Fruit fly (Drosophila melanogaster) whole organism, embryonic: ENCODE results near the gene ich.

Experiments used
- Antp ChIP-seq: fragments of 200-800 bp; sonication (Bioruptor generic); optimal IDR thresholded peaks from 3 replicates; lab custom pipeline; 2016; ENCODE audit warnings: missing biosample characterization, missing genetic modification characterization
- Awh ChIP-seq: fragments of 200-800 bp; sonication (Bioruptor generic); IDR thresholded peaks from 2 replicates; pipeline ENCODE4, ENCODE4 v1.3.6; 2022; ENCODE audit warnings: missing biosample characterization, missing genetic modification characterization
- CG11085 ChIP-seq: fragments of 200-800 bp; sonication (Bioruptor generic); IDR thresholded peaks from 2 replicates; pipeline ENCODE4 v1.3.6; 2022; ENCODE audit warnings: missing biosample characterization, missing genetic modification characterization
- CG12299 ChIP-seq: fragments of 200-800 bp; sonication (Bioruptor generic); optimal IDR thresholded peaks from 2 replicates; lab custom pipeline; 2018; ENCODE audit warnings: missing biosample characterization, mild to moderate bottlenecking, missing genetic modification characterization
- CG12744 ChIP-seq: fragments of 200-800 bp; sonication (Bioruptor generic); optimal IDR thresholded peaks from 2 replicates; lab custom pipeline; 2016; ENCODE audit warnings: missing biosample characterization, missing genetic modification characterization
- CG14965 ChIP-seq: fragments of 200-800 bp; sonication (Bioruptor generic); optimal IDR thresholded peaks from 2 replicates; lab custom pipeline; 2016; ENCODE audit warnings: missing biosample characterization, missing genetic modification characterization, borderline replicate concordance
- CG15601 ChIP-seq: fragments of 200-800 bp; sonication (Bioruptor generic); optimal IDR thresholded peaks from 3 replicates; lab custom pipeline; 2019; ENCODE audit warnings: missing biosample characterization, mild to moderate bottlenecking, missing genetic modification characterization, moderate library complexity
- CG16813 ChIP-seq: fragments of 200-800 bp; sonication (Bioruptor generic); IDR thresholded peaks from 3 replicates; pipeline ENCODE4 v1.3.6; 2022; ENCODE audit warnings: missing biosample characterization, missing genetic modification characterization; ENCODE audit not compliant: partially characterized antibody
- CG17612 ChIP-seq: fragments of 200-800 bp; sonication (Bioruptor generic); IDR thresholded peaks from 2 replicates; pipeline ENCODE4 v1.3.6; 2022; ENCODE audit warnings: missing biosample characterization, missing genetic modification characterization
- CG2889 ChIP-seq: fragments of 200-800 bp; sonication (Bioruptor generic); IDR thresholded peaks from 3 replicates; pipeline ENCODE4 v1.3.6; 2022; ENCODE audit warnings: missing biosample characterization, missing genetic modification characterization
- CG3995 ChIP-seq: fragments of 200-800 bp; sonication (Bioruptor generic); optimal IDR thresholded peaks from 3 replicates; lab custom pipeline; 2016; ENCODE audit warnings: missing biosample characterization, missing genetic modification characterization
- CG4404 ChIP-seq: fragments of 200-800 bp; sonication (Bioruptor generic); IDR thresholded peaks from 2 replicates; pipeline ENCODE4 v1.3.6; 2022; ENCODE audit warnings: missing biosample characterization, missing genetic modification characterization
- CG7357 ChIP-seq: fragments of 200-800 bp; sonication (Bioruptor generic); IDR thresholded peaks from 3 replicates; pipeline ENCODE4 v1.3.6; 2022; ENCODE audit warnings: missing biosample characterization, missing genetic modification characterization
- CG8290 ChIP-seq, 3 experiments: fragments of 200-800 bp; sonication (Bioruptor generic); optimal IDR thresholded peaks; 2 replicates each; lab custom pipeline; 2016 to 2019; ENCODE audit warnings: missing biosample characterization in 3 of 3, missing genetic modification characterization in 3 of 3, mild to moderate bottlenecking in 2 of 3, moderate library complexity in 1 of 3
- CG8388 ChIP-seq: fragments of 200-800 bp; sonication (Bioruptor generic); optimal IDR thresholded peaks from 2 replicates; lab custom pipeline; 2019; ENCODE audit warnings: missing biosample characterization, mild to moderate bottlenecking, missing genetic modification characterization, moderate library complexity
- CG8944 ChIP-seq: fragments of 200-800 bp; sonication (Bioruptor generic); optimal IDR thresholded peaks from 3 replicates; lab custom pipeline; 2016; ENCODE audit warnings: missing biosample characterization, missing genetic modification characterization
- CrebB ChIP-seq: fragments of 200-800 bp; sonication (Bioruptor generic); optimal IDR thresholded peaks from 3 replicates; lab custom pipeline; 2018; ENCODE audit warnings: missing biosample characterization, mild to moderate bottlenecking, missing genetic modification characterization
- Doc3 ChIP-seq: fragments of 200-800 bp; sonication (Bioruptor generic); IDR thresholded peaks from 3 replicates; pipeline ENCODE4 v1.3.6; 2022; ENCODE audit warnings: missing biosample characterization, missing genetic modification characterization; ENCODE audit not compliant: partially characterized antibody
- Dp ChIP-seq: fragments of 200-800 bp; sonication (Bioruptor generic); optimal IDR thresholded peaks from 2 replicates; lab custom pipeline; 2018; ENCODE audit warnings: missing biosample characterization, mild to moderate bottlenecking, missing genetic modification characterization, moderate library complexity
- E2f1 ChIP-seq: fragments of 200-800 bp; sonication (Bioruptor generic); IDR thresholded peaks from 2 replicates; pipeline ENCODE4 v1.3.6; 2022; ENCODE audit warnings: missing biosample characterization, missing genetic modification characterization
- Eip74EF ChIP-seq, 2 experiments: fragments of 200-800 bp in 1 of 2; fragments of >200 bp in 1 of 2; sonication (Bioruptor generic) in 1 of 2; optimal IDR thresholded peaks; 2 replicates each; lab custom pipeline; 2017 to 2019; ENCODE audit warnings: missing biosample characterization in 2 of 2, missing genetic modification characterization in 2 of 2, mild to moderate bottlenecking in 1 of 2, moderate library complexity in 1 of 2
- Elba2 ChIP-seq: fragments of 200-800 bp; sonication (Bioruptor generic); optimal IDR thresholded peaks from 3 replicates; lab custom pipeline; 2016; ENCODE audit warnings: missing biosample characterization, missing genetic modification characterization
- Hr3 ChIP-seq: fragments of 200-800 bp; sonication (Bioruptor generic); optimal IDR thresholded peaks from 3 replicates; lab custom pipeline; 2016; ENCODE audit warnings: missing biosample characterization, missing genetic modification characterization
- Jarid2 ChIP-seq: fragments of 200-800 bp; sonication (Bioruptor generic); optimal IDR thresholded peaks from 3 replicates; lab custom pipeline; 2017; ENCODE audit warnings: mild to moderate bottlenecking, missing biosample characterization, missing genetic modification reagents, missing genetic modification characterization
- Lim3 ChIP-seq: fragments of 200-800 bp; sonication (Bioruptor generic); IDR thresholded peaks from 2 replicates; pipeline ENCODE4 v1.3.6; 2022; ENCODE audit warnings: missing biosample characterization, missing genetic modification characterization
- NK7.1 ChIP-seq: fragments of 200-800 bp; sonication (Bioruptor generic); optimal IDR thresholded peaks from 3 replicates; lab custom pipeline; 2016; ENCODE audit warnings: missing biosample characterization, missing genetic modification characterization
- Opbp ChIP-seq: fragments of 200-800 bp; sonication (Bioruptor generic); IDR thresholded peaks from 3 replicates; pipeline ENCODE4 v1.3.6; 2022; ENCODE audit warnings: missing biosample characterization, missing genetic modification characterization; ENCODE audit not compliant: partially characterized antibody
- amos ChIP-seq: fragments of 200-800 bp; sonication (Bioruptor generic); IDR thresholded peaks from 2 replicates; pipeline ENCODE4 v1.3.6; 2022; ENCODE audit warnings: missing biosample characterization, missing genetic modification characterization; ENCODE audit not compliant: partially characterized antibody
- ara ChIP-seq: fragments of 200-800 bp; sonication (Bioruptor generic); IDR thresholded peaks from 2 replicates; pipeline ENCODE4 v1.3.6; 2022; ENCODE audit warnings: missing biosample characterization, missing genetic modification characterization
- ato ChIP-seq: fragments of 200-800 bp; sonication (Bioruptor generic); IDR thresholded peaks from 2 replicates; pipeline ENCODE4 v1.3.6; 2022; ENCODE audit warnings: missing biosample characterization, missing genetic modification characterization; ENCODE audit not compliant: partially characterized antibody
- dati ChIP-seq: fragments of 200-800 bp; sonication (Bioruptor generic); IDR thresholded peaks from 2 replicates; pipeline ENCODE4 v1.3.6; 2022; ENCODE audit warnings: missing biosample characterization, missing genetic modification characterization
- en ChIP-seq: fragments of 200-800 bp; sonication (Bioruptor generic); optimal IDR thresholded peaks from 2 replicates; lab custom pipeline; 2016; ENCODE audit warnings: missing biosample characterization, missing genetic modification characterization
- fd3F ChIP-seq: fragments of 200-800 bp; sonication (Bioruptor generic); optimal IDR thresholded peaks from 2 replicates; lab custom pipeline; 2018; ENCODE audit warnings: missing biosample characterization, mild to moderate bottlenecking, missing genetic modification characterization, moderate library complexity
- ftz-f1 ChIP-seq: fragments of 200-800 bp; sonication (Bioruptor generic); optimal IDR thresholded peaks from 2 replicates; lab custom pipeline; 2016; ENCODE audit warnings: missing biosample characterization, missing genetic modification characterization
- gem ChIP-seq: fragments of 200-800 bp; sonication (Bioruptor generic); optimal IDR thresholded peaks from 2 replicates; lab custom pipeline; 2019; ENCODE audit warnings: missing biosample characterization, mild to moderate bottlenecking, missing genetic modification characterization, moderate library complexity
- gsb ChIP-seq: fragments of 200-800 bp; sonication (Bioruptor generic); IDR thresholded peaks from 2 replicates; pipeline ENCODE4 v1.3.6; 2022; ENCODE audit warnings: missing biosample characterization, missing genetic modification characterization
- h ChIP-seq: fragments of >200 bp; optimal IDR thresholded peaks from 2 replicates; lab custom pipeline; 2017
- hbn ChIP-seq: fragments of 200-800 bp; sonication (Bioruptor generic); IDR thresholded peaks from 2 replicates; pipeline ENCODE4 v1.3.6; 2022; ENCODE audit warnings: missing biosample characterization, missing genetic modification characterization; ENCODE audit not compliant: partially characterized antibody
- oc ChIP-seq: fragments of 200-800 bp; sonication (Bioruptor generic); optimal IDR thresholded peaks from 2 replicates; lab custom pipeline; 2018; ENCODE audit warnings: missing biosample characterization, mild to moderate bottlenecking, missing genetic modification characterization, moderate library complexity
- org-1 ChIP-seq: fragments of 200-800 bp; sonication (Bioruptor generic); optimal IDR thresholded peaks from 2 replicates; lab custom pipeline; 2017; ENCODE audit warnings: missing biosample characterization, missing genetic modification characterization
- pb ChIP-seq: fragments of 200-800 bp; sonication (Bioruptor generic); optimal IDR thresholded peaks from 3 replicates; lab custom pipeline; 2016; ENCODE audit warnings: missing biosample characterization, missing genetic modification characterization
- psq ChIP-seq: fragments of 200-800 bp; sonication (Bioruptor generic); optimal IDR thresholded peaks from 2 replicates; lab custom pipeline; 2017; ENCODE audit warnings: missing biosample characterization, missing genetic modification characterization
- salm ChIP-seq: fragments of 200-800 bp; sonication (Bioruptor generic); optimal IDR thresholded peaks from 2 replicates; lab custom pipeline; 2018; ENCODE audit warnings: missing biosample characterization, mild to moderate bottlenecking, missing genetic modification characterization
- sc ChIP-seq, 3 experiments: fragments of >200 bp in 2 of 3; fragments of 200-800 bp in 1 of 3; sonication (Bioruptor generic) in 1 of 3; optimal IDR thresholded peaks; 2 replicates in 2 of 3; 3 replicates in 1 of 3; lab custom pipeline; 2017; ENCODE audit warnings: mild to moderate bottlenecking in 1 of 3, missing biosample characterization in 1 of 3, missing genetic modification characterization in 1 of 3, missing genetic modification reagents in 1 of 3
- sd ChIP-seq: fragments of 200-800 bp; sonication (Bioruptor generic); optimal IDR thresholded peaks from 3 replicates; lab custom pipeline; 2018; ENCODE audit warnings: missing biosample characterization, mild to moderate bottlenecking, missing genetic modification characterization, moderate library complexity
- stc ChIP-seq: fragments of 200-800 bp; sonication (Bioruptor generic); IDR thresholded peaks from 2 replicates; pipeline ENCODE4 v1.3.6; 2022; ENCODE audit warnings: missing biosample characterization, missing genetic modification characterization
- wdn ChIP-seq: fragments of 200-800 bp; sonication (Bioruptor generic); IDR thresholded peaks from 2 replicates; pipeline ENCODE4 v1.3.6; 2022; ENCODE audit warnings: missing biosample characterization, missing genetic modification characterization
- wek ChIP-seq: fragments of 200-800 bp; sonication (Bioruptor generic); optimal IDR thresholded peaks from 3 replicates; lab custom pipeline; 2018; ENCODE audit warnings: missing biosample characterization, mild to moderate bottlenecking, missing genetic modification characterization, moderate library complexity

ich gene

dm6 chr3R:8945502-8946324 is 17.1 kb downstream of the ich start (continued):
- TF ChIP-seq CG8290 (GFP tag; optimal IDR thresholded peaks at IDR 0.05; lab: Kevin White, UChicago), result peak; percentile 52
- no peak for TF ChIP-seq CG8290 (tag; optimal IDR thresholded peaks at IDR 0.05; lab: Kevin White, UChicago)
- peak; percentile 90 for TF ChIP-seq CG15601 (tag; lab: Kevin White, UChicago)
- 0 out of 2 replicates have a peak, but pooled peaks have one; percentile 9 for TF ChIP-seq wdn (GFP tag; lab: Robert Waterston, UW)
- no peak for TF ChIP-seq h (lab: Kevin White, UChicago)
- TF ChIP-seq stc (GFP tag; lab: Robert Waterston, UW), result peak; percentile 78
- peak; percentile 85 for TF ChIP-seq CG12299
- TF ChIP-seq oc, result peak; percentile 60
- TF ChIP-seq CG7357 (GFP tag; lab: Robert Waterston, UW), result peak; percentile 72
- TF ChIP-seq Opbp (GFP tag; lab: Robert Waterston, UW), result no peak; the same call in 2 of the 3 replicates
- peak; percentile 81 for TF ChIP-seq ara
- TF ChIP-seq CG17612 (GFP tag; lab: Robert Waterston, UW), result peak; percentile 61
- peak; percentile 83 for TF ChIP-seq Hr3 (GFP tag; lab: Kevin White, UChicago)
- peak; percentile 62 for TF ChIP-seq psq (GFP tag; lab: Kevin White, UChicago)
- TF ChIP-seq amos (GFP tag; lab: Robert Waterston, UW), result no peak
- peak; percentile 86 for TF ChIP-seq ftz-f1
- TF ChIP-seq CG12744 (GFP tag; lab: Kevin White, UChicago), result peak; percentile 11
- no peak for TF ChIP-seq ato (GFP tag; lab: Robert Waterston, UW)
- TF ChIP-seq Eip74EF (GFP tag; optimal IDR thresholded peaks at IDR 0.05; lab: Kevin White, UChicago), result peak in 1 of 2 experiments; percentile 93
- peak; percentile 91 for TF ChIP-seq CG8388 (GFP tag; lab: Kevin White, UChicago)
- TF ChIP-seq fd3F (GFP tag; lab: Kevin White, UChicago), result peak; percentile 70
- TF ChIP-seq Elba2 (GFP tag; lab: Kevin White, UChicago), result no peak
- TF ChIP-seq NK7.1, result no peak
- TF ChIP-seq Lim3 (GFP tag; lab: Robert Waterston, UW), result no peak
- no peak for TF ChIP-seq Doc3 (GFP tag; lab: Robert Waterston, UW)
- peak; percentile 16 for TF ChIP-seq CG3995 (GFP tag; lab: Kevin White, UChicago)
- no peak for TF ChIP-seq pb
- TF ChIP-seq dati (GFP tag; lab: Robert Waterston, UW), result no peak
- peak; percentile 85 for TF ChIP-seq E2f1 (GFP tag; lab: Robert Waterston, UW)
- TF ChIP-seq salm, result peak; percentile 88
- TF ChIP-seq sc (optimal IDR thresholded peaks at IDR 0.05; lab: Kevin White, UChicago), result no peak
- peak; percentile 71 for TF ChIP-seq sc (GFP tag; optimal IDR thresholded peaks at IDR 0.05; lab: Kevin White, UChicago)
- peak; percentile 62 for TF ChIP-seq CG4404 (GFP tag; lab: Robert Waterston, UW)
- TF ChIP-seq CrebB (tag; lab: Kevin White, UChicago), result peak; percentile 36
- TF ChIP-seq org-1 (GFP tag; lab: Kevin White, UChicago), result peak; percentile 81
- peak; percentile 12 for TF ChIP-seq CG8944 (GFP tag; lab: Kevin White, UChicago)
- peak; percentile 78 for TF ChIP-seq Awh (GFP tag; lab: Robert Waterston, UW)
- no peak for TF ChIP-seq CG14965 (GFP tag; lab: Kevin White, UChicago)
- peak; percentile 95 for TF ChIP-seq gem (tag; lab: Kevin White, UChicago)
- TF ChIP-seq Antp, result no peak
- peak; percentile 55; the same call in 1 of the 3 replicates for TF ChIP-seq CG2889
- TF ChIP-seq CG11085 (GFP tag; lab: Robert Waterston, UW), result no peak
- no peak for TF ChIP-seq hbn (GFP tag; lab: Robert Waterston, UW)
- TF ChIP-seq CG16813 (GFP tag; lab: Robert Waterston, UW), result no peak
- TF ChIP-seq wek (GFP tag; lab: Kevin White, UChicago), result no peak
- peak; percentile 53 for TF ChIP-seq Jarid2 (GFP tag; lab: Kevin White, UChicago)
- peak; percentile 41 for TF ChIP-seq gsb
- peak; percentile 58 for TF ChIP-seq sd (tag; lab: Kevin White, UChicago)
- TF ChIP-seq en, result no peak
- TF ChIP-seq Dp (GFP tag; lab: Kevin White, UChicago), result no peak
